Fruit fly (Drosophila melanogaster) whole organism, prepupa: Measurements from ENCODE around the gene CG33511.

Experiments used
- Blimp-1 ChIP-seq: fragments of 200-800 bp; sonication (Bioruptor generic); optimal IDR thresholded peaks from 3 replicates; lab custom pipeline; 2017; ENCODE audit warnings: missing biosample characterization, missing genetic modification characterization, mild to moderate bottlenecking, moderate library complexity, missing genetic modification reagents
- CG10631 ChIP-seq: fragments of 200-800 bp; sonication (Bioruptor generic); optimal IDR thresholded peaks from 2 replicates; lab custom pipeline; 2016; ENCODE audit warnings: missing biosample characterization, missing genetic modification characterization
- CG11294 ChIP-seq: fragments of 200-800 bp; sonication (Bioruptor generic); IDR thresholded peaks from 2 replicates; pipeline ENCODE4 v1.3.6; 2022; ENCODE audit warnings: missing biosample characterization, missing genetic modification characterization
- CG11762 ChIP-seq: fragments of 200-800 bp; sonication (Bioruptor generic); optimal IDR thresholded peaks from 3 replicates; lab custom pipeline; 2016; ENCODE audit warnings: missing biosample characterization, missing genetic modification characterization; ENCODE audit not compliant: insufficient read depth
- CG11902 ChIP-seq: fragments of 200-800 bp; sonication (Bioruptor generic); optimal IDR thresholded peaks from 3 replicates; lab custom pipeline; 2016; ENCODE audit warnings: missing biosample characterization, missing genetic modification characterization
- CG1621 ChIP-seq: fragments of 200-800 bp; sonication (Bioruptor generic); optimal IDR thresholded peaks from 3 replicates; lab custom pipeline; 2018; ENCODE audit warnings: missing biosample characterization, mild to moderate bottlenecking, missing genetic modification characterization
- CG3032 ChIP-seq: fragments of 200-800 bp; optimal IDR thresholded peaks from 2 replicates; lab custom pipeline; 2019; ENCODE audit warnings: missing biosample characterization, mild to moderate bottlenecking, missing genetic modification characterization, moderate library complexity
- CG31627 ChIP-seq: fragments of 200-800 bp; sonication (Bioruptor generic); optimal IDR thresholded peaks from 3 replicates; lab custom pipeline; 2016; ENCODE audit warnings: missing biosample characterization, missing genetic modification characterization
- CG32006 ChIP-seq: fragments of 200-800 bp; sonication (Bioruptor generic); optimal IDR thresholded peaks from 3 replicates; lab custom pipeline; 2017; ENCODE audit warnings: missing biosample characterization, mild to moderate bottlenecking, missing genetic modification characterization
- CG34406 ChIP-seq: fragments of 200-800 bp; sonication (Bioruptor generic); optimal IDR thresholded peaks from 3 replicates; lab custom pipeline; 2016; ENCODE audit warnings: missing biosample characterization, missing genetic modification characterization
- CG3919 ChIP-seq: fragments of 200-800 bp; sonication (Bioruptor generic); optimal IDR thresholded peaks from 3 replicates; lab custom pipeline; 2016; ENCODE audit warnings: missing biosample characterization, missing genetic modification characterization
- CG4318 ChIP-seq: fragments of 200-800 bp; sonication (Bioruptor generic); optimal IDR thresholded peaks from 3 replicates; lab custom pipeline; 2017; ENCODE audit warnings: missing biosample characterization, mild to moderate bottlenecking, missing genetic modification characterization
- CG6163 ChIP-seq: fragments of 200-800 bp; sonication (Bioruptor generic); IDR thresholded peaks from 3 replicates; pipeline ENCODE4 v1.3.6; 2022; ENCODE audit warnings: missing biosample characterization, missing genetic modification characterization
- CG6276 ChIP-seq: fragments of 200-800 bp; sonication (Bioruptor generic); optimal IDR thresholded peaks from 2 replicates; lab custom pipeline; 2017; ENCODE audit warnings: missing biosample characterization, mild to moderate bottlenecking, missing genetic modification characterization
- CG6792 ChIP-seq: fragments of 200-800 bp; sonication (Bioruptor generic); optimal IDR thresholded peaks from 3 replicates; lab custom pipeline; 2016; ENCODE audit warnings: missing biosample characterization, missing genetic modification characterization
- CG6808 ChIP-seq: fragments of 200-800 bp; sonication (Bioruptor generic); optimal IDR thresholded peaks from 3 replicates; lab custom pipeline; 2017; ENCODE audit warnings: missing biosample characterization, missing genetic modification characterization, mild to moderate bottlenecking, moderate library complexity, missing genetic modification reagents
- CG6854 ChIP-seq: fragments of 200-800 bp; sonication (Bioruptor generic); optimal IDR thresholded peaks from 2 replicates; lab custom pipeline; 2017; ENCODE audit warnings: missing biosample characterization, mild to moderate bottlenecking, missing genetic modification characterization
- CG8119 ChIP-seq: fragments of 200-800 bp; sonication (Bioruptor generic); IDR thresholded peaks from 3 replicates; pipeline ENCODE4 v1.3.6; 2022; ENCODE audit warnings: missing biosample characterization, missing genetic modification characterization
- CG8319 ChIP-seq: fragments of 200-800 bp; sonication (Bioruptor generic); optimal IDR thresholded peaks from 3 replicates; lab custom pipeline; 2016; ENCODE audit warnings: missing biosample characterization, missing genetic modification characterization
- CG9139 ChIP-seq: fragments of 200-800 bp; sonication (Bioruptor generic); optimal IDR thresholded peaks from 3 replicates; lab custom pipeline; 2017; ENCODE audit warnings: missing biosample characterization, mild to moderate bottlenecking, missing genetic modification characterization
- Eip75B ChIP-seq: fragments of 200-800 bp; sonication (Bioruptor generic); optimal IDR thresholded peaks from 3 replicates; lab custom pipeline; 2016; ENCODE audit warnings: missing biosample characterization, missing genetic modification characterization
- Eip78C ChIP-seq: fragments of 200-800 bp; sonication (Bioruptor generic); peaks from one replicate; lab custom pipeline; 2016; ENCODE audit warnings: missing biosample characterization, missing genetic modification characterization
- Eip93F ChIP-seq: fragments of 200-800 bp; sonication (Bioruptor generic); optimal IDR thresholded peaks from 2 replicates; lab custom pipeline; 2016; ENCODE audit warnings: missing biosample characterization, mild to moderate bottlenecking, missing genetic modification characterization
- Ets21C ChIP-seq: fragments of 200-800 bp; sonication (Bioruptor generic); optimal IDR thresholded peaks from 3 replicates; lab custom pipeline; 2016; ENCODE audit warnings: missing biosample characterization, missing genetic modification characterization
- Gug ChIP-seq: fragments of 200-800 bp; sonication (Bioruptor generic); IDR thresholded peaks from 2 replicates; pipeline ENCODE4 v1.3.6; 2022; ENCODE audit warnings: missing biosample characterization, missing genetic modification characterization
- Hr38 ChIP-seq: sonication (Bioruptor generic); optimal IDR thresholded peaks from 2 replicates; lab custom pipeline; 2016; ENCODE audit warnings: missing biosample characterization, missing genetic modification characterization
- Hr4 ChIP-seq: fragments of 200-800 bp; sonication (Bioruptor generic); optimal IDR thresholded peaks from 3 replicates; lab custom pipeline; 2016; ENCODE audit warnings: missing biosample characterization, missing genetic modification characterization
- Lpt ChIP-seq: fragments of 200-800 bp; sonication (Bioruptor generic); optimal IDR thresholded peaks from 3 replicates; lab custom pipeline; 2016; ENCODE audit warnings: missing biosample characterization, missing genetic modification characterization
- Met ChIP-seq: fragments of 200-800 bp; sonication (Bioruptor generic); optimal IDR thresholded peaks from 3 replicates; lab custom pipeline; 2016; ENCODE audit warnings: missing biosample characterization, missing genetic modification characterization
- Sox14 ChIP-seq: fragments of 200-800 bp; sonication (Bioruptor generic); optimal IDR thresholded peaks from 3 replicates; lab custom pipeline; 2016; ENCODE audit warnings: missing biosample characterization, missing genetic modification characterization
- Sox15 ChIP-seq: fragments of 200-800 bp; sonication (Bioruptor generic); optimal IDR thresholded peaks from 3 replicates; lab custom pipeline; 2016; ENCODE audit warnings: missing biosample characterization, missing genetic modification characterization
- achi ChIP-seq: fragments of 200-800 bp; sonication (Bioruptor generic); optimal IDR thresholded peaks from 3 replicates; lab custom pipeline; 2016; ENCODE audit warnings: missing biosample characterization, missing genetic modification characterization
- cyc ChIP-seq: fragments of 200-800 bp; sonication (Bioruptor generic); optimal IDR thresholded peaks from 3 replicates; lab custom pipeline; 2016; ENCODE audit warnings: missing biosample characterization, missing genetic modification characterization
- dsx ChIP-seq: fragments of 200-800 bp; optimal IDR thresholded peaks from 3 replicates; lab custom pipeline; 2019; ENCODE audit warnings: missing biosample characterization, mild to moderate bottlenecking, missing genetic modification characterization, moderate library complexity; ENCODE audit not compliant: poor library complexity, severe bottlenecking
- eg ChIP-seq: fragments of 200-800 bp; sonication (Bioruptor generic); IDR thresholded peaks from 3 replicates; pipeline ENCODE4 v1.3.6; 2022; ENCODE audit warnings: missing biosample characterization, missing genetic modification characterization
- fd59A ChIP-seq: fragments of 200-800 bp; sonication (Bioruptor generic); optimal IDR thresholded peaks from 2 replicates; lab custom pipeline; 2017; ENCODE audit warnings: missing biosample characterization, mild to moderate bottlenecking, missing genetic modification characterization, missing genetic modification reagents
- fd85E ChIP-seq: fragments of 200-800 bp; sonication (Bioruptor generic); optimal IDR thresholded peaks from 3 replicates; lab custom pipeline; 2016; ENCODE audit warnings: missing biosample characterization, missing genetic modification characterization
- fkh ChIP-seq: fragments of 200-800 bp; sonication (Bioruptor generic); optimal IDR thresholded peaks from 3 replicates; lab custom pipeline; 2017; ENCODE audit warnings: missing biosample characterization, mild to moderate bottlenecking, missing genetic modification characterization, moderate library complexity
- net ChIP-seq: fragments of 200-800 bp; sonication (Bioruptor generic); optimal IDR thresholded peaks from 3 replicates; lab custom pipeline; 2016; ENCODE audit warnings: missing biosample characterization, missing genetic modification characterization
- pdm3 ChIP-seq: fragments of 200-800 bp; sonication (Bioruptor generic); optimal IDR thresholded peaks from 3 replicates; lab custom pipeline; 2016; ENCODE audit warnings: missing biosample characterization, missing genetic modification characterization
- salr ChIP-seq, 2 experiments: fragments of 200-800 bp; sonication (Bioruptor generic); optimal IDR thresholded peaks; 3 replicates each; lab custom pipeline; 2016 to 2018; ENCODE audit warnings: missing biosample characterization in 2 of 2, missing genetic modification characterization in 2 of 2, mild to moderate bottlenecking in 1 of 2
- spab ChIP-seq: fragments of 200-800 bp; sonication (Bioruptor generic); optimal IDR thresholded peaks from 2 replicates; lab custom pipeline; 2017; ENCODE audit warnings: missing biosample characterization, mild to moderate bottlenecking, missing genetic modification characterization, missing genetic modification reagents
- ss ChIP-seq, 2 experiments: fragments of 200-800 bp; sonication (Bioruptor generic); optimal IDR thresholded peaks; 2 replicates in 1 of 2; 3 replicates in 1 of 2; lab custom pipeline; 2017 to 2018; ENCODE audit warnings: mild to moderate bottlenecking in 2 of 2, missing biosample characterization in 2 of 2, missing genetic modification characterization in 2 of 2, moderate library complexity in 1 of 2
- svp ChIP-seq: fragments of 200-800 bp; sonication (Bioruptor generic); peaks from one replicate; lab custom pipeline; 2016; ENCODE audit warnings: missing biosample characterization, missing genetic modification characterization
- vri ChIP-seq: fragments of 200-800 bp; sonication (Bioruptor generic); optimal IDR thresholded peaks from 3 replicates; lab custom pipeline; 2016; ENCODE audit warnings: missing biosample characterization, mild to moderate bottlenecking, missing genetic modification characterization

The CG33511 gene

DNA sequence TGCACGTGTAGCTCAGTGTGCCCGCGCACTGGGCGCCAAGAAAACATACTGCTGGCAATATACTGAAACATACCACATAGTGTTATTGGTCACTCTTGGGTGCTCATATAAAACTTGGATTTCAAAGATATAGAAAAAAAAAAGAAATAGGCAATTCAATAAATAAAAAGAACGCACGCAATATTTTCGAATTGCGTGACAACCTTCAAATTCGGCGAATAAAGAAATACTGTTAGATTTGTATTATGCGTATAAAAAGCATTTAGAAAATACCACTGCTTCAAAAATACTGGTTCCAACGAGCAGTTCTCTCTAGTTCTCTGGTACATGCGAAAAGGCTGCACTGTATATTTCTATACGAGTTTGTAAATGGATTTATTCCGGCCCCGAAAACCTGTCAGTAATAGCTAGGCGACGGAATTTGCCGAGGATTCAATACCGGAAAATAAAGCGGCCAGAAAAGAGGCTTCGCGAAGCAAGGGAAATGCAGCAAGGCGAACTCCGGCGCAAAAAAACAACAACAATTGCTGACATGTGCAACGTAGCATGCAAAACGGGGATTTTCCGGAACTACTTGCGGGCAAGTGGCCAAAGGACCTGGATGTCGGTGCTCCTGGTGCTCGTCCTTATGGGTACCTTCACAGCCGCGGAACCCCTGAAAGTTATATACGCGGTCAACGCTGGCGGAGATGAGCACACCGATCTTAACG is 20.3 kb upstream of the CG33511 start, which contains the start of gene CG9257 (continued):
- TF ChIP-seq CG11762, result no peak
- TF ChIP-seq CG3032 (tag; lab: Kevin White, UChicago), result no peak
- TF ChIP-seq CG11294 (GFP tag; lab: Robert Waterston, UW), result no peak
- TF ChIP-seq CG6854, result no peak
- no peak for TF ChIP-seq cyc
- TF ChIP-seq Hr4 (GFP tag; lab: Kevin White, UChicago), result no peak
- TF ChIP-seq net (GFP tag; lab: Kevin White, UChicago), result no peak
- no peak for TF ChIP-seq CG6808 (GFP tag; lab: Kevin White, UChicago)
- TF ChIP-seq eg (GFP tag; lab: Robert Waterston, UW), result no peak
- no peak for TF ChIP-seq CG3919 (GFP tag; lab: Kevin White, UChicago)
- TF ChIP-seq CG34406 (GFP tag; lab: Kevin White, UChicago), result no peak
- no peak for TF ChIP-seq dsx
- no peak for TF ChIP-seq CG11902 (GFP tag; lab: Kevin White, UChicago)
- no peak for TF ChIP-seq CG9139 (GFP tag; lab: Kevin White, UChicago)
- no peak for TF ChIP-seq Hr38 (GFP tag; lab: Kevin White, UChicago)
- TF ChIP-seq Met (GFP tag; lab: Kevin White, UChicago), result no peak
- no peak for TF ChIP-seq CG6163 (GFP tag; lab: Robert Waterston, UW)
- no peak for TF ChIP-seq spab (GFP tag; lab: Kevin White, UChicago)
- TF ChIP-seq svp, result no peak
- no peak for TF ChIP-seq Sox15 (GFP tag; lab: Kevin White, UChicago)
- no peak for TF ChIP-seq CG6792 (GFP tag; lab: Kevin White, UChicago)
- no peak for TF ChIP-seq CG32006
- no peak for TF ChIP-seq achi (GFP tag; lab: Kevin White, UChicago)
- TF ChIP-seq Eip93F (GFP tag; lab: Kevin White, UChicago), result no peak
- TF ChIP-seq fd59A (GFP tag; lab: Kevin White, UChicago), result no peak
- TF ChIP-seq Gug (GFP tag; lab: Robert Waterston, UW), result no peak
- no peak for TF ChIP-seq CG8319 (GFP tag; lab: Kevin White, UChicago)
- no peak for TF ChIP-seq Blimp-1 (GFP tag; lab: Kevin White, UChicago)
- peak; percentile 40 for TF ChIP-seq CG1621 (tag; lab: Kevin White, UChicago)
- TF ChIP-seq CG6276 (GFP tag; lab: Kevin White, UChicago), result no peak
- TF ChIP-seq CG31627 (GFP tag; lab: Kevin White, UChicago), result peak; percentile 13
- no peak for TF ChIP-seq Eip75B
- TF ChIP-seq fd85E (GFP tag; lab: Kevin White, UChicago), result no peak
- TF ChIP-seq Sox14 (GFP tag; lab: Kevin White, UChicago), result peak; percentile 18

DNA sequence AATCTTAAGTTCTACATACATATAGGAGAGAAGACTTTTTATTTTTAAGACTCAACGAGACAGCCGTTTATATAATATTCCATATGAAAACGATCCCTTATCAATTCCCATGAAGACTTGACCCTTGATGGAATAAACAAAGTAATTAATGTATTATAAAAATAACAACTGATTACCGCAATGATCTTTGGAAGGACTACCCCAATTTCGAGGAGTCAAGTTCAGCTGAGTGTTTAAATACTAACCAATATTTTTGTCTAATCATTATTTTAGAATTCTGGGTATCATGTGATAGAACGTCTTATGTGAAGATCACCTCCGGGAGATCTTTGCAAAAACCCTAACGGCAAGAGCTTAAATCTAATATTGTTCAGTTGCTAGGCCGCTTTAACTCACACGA is 15.6 kb upstream of the CG33511 start:
- no peak for TF ChIP-seq fkh (GFP tag; lab: Kevin White, UChicago)
- TF ChIP-seq CG3032 (tag; lab: Kevin White, UChicago), result no peak
- TF ChIP-seq CG31627 (GFP tag; lab: Kevin White, UChicago), result no peak
- peak; percentile 33 for TF ChIP-seq vri
- no peak for TF ChIP-seq Lpt (GFP tag; lab: Kevin White, UChicago)
- no peak for TF ChIP-seq Blimp-1 (GFP tag; lab: Kevin White, UChicago)
- TF ChIP-seq Eip78C, result peak; percentile 17
- TF ChIP-seq svp, result peak; percentile 96
- TF ChIP-seq, all 60 proteins: peak for 3

DNA sequence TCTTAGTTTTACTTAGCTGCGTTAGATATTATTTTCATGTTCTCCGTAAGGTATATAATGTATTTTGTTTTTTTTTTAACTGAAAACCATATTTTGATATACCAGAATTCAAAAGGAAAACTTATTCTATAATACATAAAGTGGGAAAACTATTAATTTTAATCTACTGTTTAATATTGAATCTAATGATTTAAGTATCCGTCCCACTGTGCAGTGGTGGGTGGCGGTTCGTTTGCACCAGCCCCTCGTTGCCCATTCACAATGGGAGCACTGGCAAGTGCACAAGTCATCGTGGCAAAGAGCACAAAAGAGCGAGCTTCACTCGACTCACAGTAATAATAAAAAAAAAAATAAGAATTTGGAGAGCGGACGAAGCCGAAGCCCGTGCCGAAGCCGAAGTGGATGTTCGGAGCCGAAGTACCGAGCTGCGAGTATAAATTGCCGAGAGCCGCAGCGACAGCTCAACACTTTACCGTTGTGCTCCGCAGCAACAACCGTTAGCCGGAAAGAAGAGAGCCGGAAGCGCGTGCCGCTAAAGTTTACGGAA is 14.2 kb upstream of the CG33511 start, which contains the start of gene CG34136:
Gene CG34136, plus strand, starts transcription at position 475 of the 547 bp plus-strand sequence.
- TF ChIP-seq dsx (no peak), Lpt (GFP tag; lab: Kevin White, UChicago) (peak; percentile 27), CG8119 (GFP tag; lab: Robert Waterston, UW) (peak; percentile 67; the same call in 1 of the 3 replicates), CG34406 (GFP tag; lab: Kevin White, UChicago) (no peak), Ets21C (no peak), cyc (peak; percentile 3), CG4318 (GFP tag; lab: Kevin White, UChicago) (peak; percentile 32), CG1621 (tag; lab: Kevin White, UChicago) (peak; percentile 76), Eip93F (GFP tag; lab: Kevin White, UChicago) (peak; percentile 9), CG31627 (GFP tag; lab: Kevin White, UChicago) (peak; percentile 21), pdm3 (GFP tag; lab: Kevin White, UChicago) (peak; percentile 38), CG3919 (GFP tag; lab: Kevin White, UChicago) (peak; percentile 55), CG10631 (GFP tag; lab: Kevin White, UChicago) (peak; percentile 31), CG6276 (GFP tag; lab: Kevin White, UChicago) (peak; percentile 71), Hr38 (GFP tag; lab: Kevin White, UChicago) (no peak), Hr4 (GFP tag; lab: Kevin White, UChicago) (peak; percentile 60), Eip75B (peak; percentile 49), salr (GFP tag; optimal IDR thresholded peaks at IDR 0.05; lab: Kevin White, UChicago) (peak; percentile 34 to 61), ss (GFP tag; optimal IDR thresholded peaks at IDR 0.05; lab: Kevin White, UChicago) (peak; percentile 58 to 80), net (GFP tag; lab: Kevin White, UChicago) (peak; percentile 71)
